Worm (Caenorhabditis elegans): Measurements from ENCODE around the gene nhr-188.

DNA sequence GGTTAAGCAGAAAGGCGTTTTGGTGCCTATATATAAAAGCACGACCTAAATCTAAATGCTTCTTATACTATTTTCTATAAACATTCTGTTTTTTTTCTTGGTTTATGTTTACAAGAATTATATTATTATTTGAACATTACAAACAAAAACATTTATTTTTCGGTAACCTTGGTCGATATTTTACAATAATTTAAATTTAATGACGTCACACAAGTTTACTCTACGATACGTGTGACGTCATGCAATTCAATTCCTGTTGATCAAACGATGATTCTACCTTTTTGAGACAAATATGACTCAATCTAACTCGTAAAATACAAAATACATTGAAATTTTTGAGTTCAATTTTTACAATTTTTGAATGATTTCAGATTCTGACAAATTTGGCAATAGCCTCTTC lies 38.4 kb upstream of the nhr-188 start:
- TF ChIP-seq nhr-77 (tag; optimal IDR thresholded peaks at IDR 0.05), result no peak
- no peak for TF ChIP-seq lir-3 (tag; optimal IDR thresholded peaks at IDR 0.05; ENCODE audit: poor library complexity)
- no peak for TF ChIP-seq efl-3 (GFP tag; optimal IDR thresholded peaks at IDR 0.05)
- TF ChIP-seq ama-1 (optimal IDR thresholded peaks at IDR 0.05), result no peak

Measured in whole organism, L1 larva.